Worm (Caenorhabditis elegans): Measurements from ENCODE around the gene Y46E12BL.2.

The Y46E12BL.2 gene

DNA sequence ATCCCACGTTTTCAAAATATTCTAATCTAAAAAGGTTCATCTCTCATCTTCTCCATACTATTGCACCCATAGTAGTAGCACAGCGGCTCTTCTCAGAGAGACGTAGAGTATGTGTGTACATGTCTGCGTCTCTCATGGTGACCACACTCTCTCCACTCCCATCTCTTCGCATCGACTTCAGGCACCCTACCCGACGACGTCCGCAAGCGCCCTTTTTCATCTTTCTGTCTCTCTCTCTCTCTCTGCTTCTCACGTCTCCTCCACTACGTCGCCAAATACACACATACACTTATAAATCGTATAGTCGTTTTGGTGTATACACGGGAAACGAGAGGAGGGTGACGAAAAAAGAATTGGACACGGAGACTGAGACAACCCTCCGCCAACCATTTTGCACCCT lies 23.1 kb downstream of the Y46E12BL.2 start (continued):
- no peak for TF ChIP-seq lin-39 (tag; optimal IDR thresholded peaks at IDR 0.05)
- no peak for TF ChIP-seq nhr-25 (tag; optimal IDR thresholded peaks at IDR 0.05)
- TF ChIP-seq crh-2 (tag; optimal IDR thresholded peaks at IDR 0.05), result peak; percentile 9
- TF ChIP-seq nhr-12 (tag; optimal IDR thresholded peaks at IDR 0.05), result no peak
- TF ChIP-seq lin-13 (GFP tag; optimal IDR thresholded peaks at IDR 0.05), result peak; percentile 7
- no peak for TF ChIP-seq nhr-11 (tag; optimal IDR thresholded peaks at IDR 0.05)
- no peak for TF ChIP-seq egl-27 (tag; optimal IDR thresholded peaks at IDR 0.05)
- no peak for TF ChIP-seq snpc-4 (tag; optimal IDR thresholded peaks at IDR 0.05)
- no peak for TF ChIP-seq unc-39 (tag; optimal IDR thresholded peaks at IDR 0.05)
- TF ChIP-seq aly-2 (tag; optimal IDR thresholded peaks at IDR 0.05), result no peak
- TF ChIP-seq alr-1 (tag; optimal IDR thresholded peaks at IDR 0.05), result no peak
- no peak for TF ChIP-seq nhr-10 (tag; optimal IDR thresholded peaks at IDR 0.05)
- no peak for TF ChIP-seq gmeb-1 (tag; optimal IDR thresholded peaks at IDR 0.05)
- TF ChIP-seq mdl-1 (tag; optimal IDR thresholded peaks at IDR 0.05), result no peak
- no peak for TF ChIP-seq mbf-1 (tag; optimal IDR thresholded peaks at IDR 0.05)
- TF ChIP-seq R02D3.7 (tag; optimal IDR thresholded peaks at IDR 0.05), result no peak
- TF ChIP-seq lsy-2 (tag; optimal IDR thresholded peaks at IDR 0.05), result peak; percentile 12 to 39
- no peak for TF ChIP-seq ZK546.5 (tag; optimal IDR thresholded peaks at IDR 0.05)
- TF ChIP-seq nhr-21 (tag; optimal IDR thresholded peaks at IDR 0.05), result no peak
- TF ChIP-seq peb-1 (tag; optimal IDR thresholded peaks at IDR 0.05), result no peak
- peak; percentile 78 for TF ChIP-seq unc-55 (GFP tag; optimal IDR thresholded peaks at IDR 0.05)
- peak; percentile 69 for TF ChIP-seq C34F6.9 (tag; optimal IDR thresholded peaks at IDR 0.05)
- TF ChIP-seq ztf-1 (GFP tag; conservative IDR thresholded peaks at IDR 0.05), result no peak

- TF ChIP-seq dmd-4 (tag; optimal IDR thresholded peaks at IDR 0.05), result no peak
- no peak for TF ChIP-seq snpc-4 (tag; optimal IDR thresholded peaks at IDR 0.05)
- TF ChIP-seq nhr-129 (tag; optimal IDR thresholded peaks at IDR 0.05), result no peak
- no peak for TF ChIP-seq mab-5 (tag; optimal IDR thresholded peaks at IDR 0.05)
- no peak for TF ChIP-seq C34F6.9 (tag; optimal IDR thresholded peaks at IDR 0.05)
- TF ChIP-seq crh-2 (tag; optimal IDR thresholded peaks at IDR 0.05), result no peak
- no peak for TF ChIP-seq nhr-21 (tag; optimal IDR thresholded peaks at IDR 0.05)
- no peak for TF ChIP-seq fos-1 (tag; optimal IDR thresholded peaks at IDR 0.05)
- TF ChIP-seq mdl-1 (tag; optimal IDR thresholded peaks at IDR 0.05), result no peak
- TF ChIP-seq egl-27 (tag; optimal IDR thresholded peaks at IDR 0.05), result no peak
- no peak for TF ChIP-seq nhr-77 (tag; optimal IDR thresholded peaks at IDR 0.05)
- TF ChIP-seq lin-39 (tag; optimal IDR thresholded peaks at IDR 0.05), result no peak
- TF ChIP-seq aly-2 (tag; optimal IDR thresholded peaks at IDR 0.05), result no peak
- TF ChIP-seq unc-39 (tag; optimal IDR thresholded peaks at IDR 0.05), result no peak
- TF ChIP-seq nhr-12 (tag; optimal IDR thresholded peaks at IDR 0.05), result no peak
- no peak for TF ChIP-seq mbf-1 (tag; optimal IDR thresholded peaks at IDR 0.05)
These were observed 24.2 kb downstream of the Y46E12BL.2 start for ce11 chrII:15256932-15257331.

- TF ChIP-seq C34F6.9 (tag; optimal IDR thresholded peaks at IDR 0.05) (peak; percentile 50), unc-62 (GFP tag; optimal IDR thresholded peaks at IDR 0.05) (no peak), alr-1 (tag; optimal IDR thresholded peaks at IDR 0.05) (no peak), ceh-16 (tag; optimal IDR thresholded peaks at IDR 0.05) (no peak), unc-55 (GFP tag; optimal IDR thresholded peaks at IDR 0.05) (peak; percentile 42), R02D3.7 (tag; optimal IDR thresholded peaks at IDR 0.05) (no peak), aly-2 (tag; optimal IDR thresholded peaks at IDR 0.05) (no peak), blmp-1 (tag; optimal IDR thresholded peaks at IDR 0.05; ENCODE audit: insufficient read depth) (no peak), Y55F3AM.14 (GFP tag; optimal IDR thresholded peaks at IDR 0.05) (no peak), peb-1 (tag; optimal IDR thresholded peaks at IDR 0.05) (no peak), sma-3 (GFP tag; optimal IDR thresholded peaks at IDR 0.05) (no peak), elt-3 (tag; optimal IDR thresholded peaks at IDR 0.05) (no peak), fos-1 (tag; optimal IDR thresholded peaks at IDR 0.05) (peak; percentile 45), dmd-4 (tag; optimal IDR thresholded peaks at IDR 0.05) (no peak), unc-39 (tag; optimal IDR thresholded peaks at IDR 0.05) (no peak), lin-13 (GFP tag; optimal IDR thresholded peaks at IDR 0.05) (no peak), crh-2 (tag; optimal IDR thresholded peaks at IDR 0.05) (peak; percentile 34), snpc-4 (tag; optimal IDR thresholded peaks at IDR 0.05) (no peak), ztf-4 (tag; optimal IDR thresholded peaks at IDR 0.05) (no peak), nhr-77 (tag; optimal IDR thresholded peaks at IDR 0.05) (no peak), nhr-23 (tag; optimal IDR thresholded peaks at IDR 0.05) (no peak), F13H6.1 (tag; optimal IDR thresholded peaks at IDR 0.05) (peak; percentile 58), skn-1 (tag; optimal IDR thresholded peaks at IDR 0.05) (no peak), nhr-12 (tag; optimal IDR thresholded peaks at IDR 0.05) (no peak), ztf-11 (tag; optimal IDR thresholded peaks at IDR 0.05) (no peak), lin-39 (tag; optimal IDR thresholded peaks at IDR 0.05) (no peak), nhr-10 (tag; optimal IDR thresholded peaks at IDR 0.05) (no peak), nhr-25 (tag; optimal IDR thresholded peaks at IDR 0.05) (no peak), ceh-82 (tag; optimal IDR thresholded peaks at IDR 0.05) (no peak), mbf-1 (tag; optimal IDR thresholded peaks at IDR 0.05) (no peak), zag-1 (tag; optimal IDR thresholded peaks at IDR 0.05) (peak; percentile 66), egl-27 (tag; optimal IDR thresholded peaks at IDR 0.05) (no peak), sma-9 (GFP tag; optimal IDR thresholded peaks at IDR 0.05) (peak; percentile 55), sma-9 (tag; optimal IDR thresholded peaks at IDR 0.05) (no peak), lin-11 (tag; optimal IDR thresholded peaks at IDR 0.05) (no peak), lsy-2 (tag; optimal IDR thresholded peaks at IDR 0.05) (peak in 1 of 2 experiments; percentile 53), nhr-6 (tag; optimal IDR thresholded peaks at IDR 0.05) (no peak), elt-1 (tag; optimal IDR thresholded peaks at IDR 0.05) (no peak), nhr-129 (tag; optimal IDR thresholded peaks at IDR 0.05) (peak; percentile 55), gmeb-1 (tag; optimal IDR thresholded peaks at IDR 0.05) (no peak), ama-1 (optimal IDR thresholded peaks at IDR 0.05) (no peak), mab-5 (tag; optimal IDR thresholded peaks at IDR 0.05) (no peak)
These were observed 25.9 kb downstream of the Y46E12BL.2 start for ce11 chrII:15258668-15259067.
